Worm (Caenorhabditis elegans): Measurements from ENCODE around the gene Y102F5A.1.

Gene Y102F5A.1

ce11 chrX:11745821-11746485 lies 38.2 kb downstream of the Y102F5A.1 start, which contains the start of gene C40H5.2:
C40H5.2 (plus strand) TSS chrX:11746076.
- TF ChIP-seq unc-55 (GFP tag; optimal IDR thresholded peaks at IDR 0.05) (no peak), fos-1 (tag; optimal IDR thresholded peaks at IDR 0.05) (no peak), gmeb-1 (tag; optimal IDR thresholded peaks at IDR 0.05) (no peak), snpc-4 (tag; optimal IDR thresholded peaks at IDR 0.05) (no peak), zag-1 (tag; optimal IDR thresholded peaks at IDR 0.05) (no peak), nhr-10 (tag; optimal IDR thresholded peaks at IDR 0.05) (no peak), nhr-6 (tag; optimal IDR thresholded peaks at IDR 0.05) (no peak), nhr-77 (tag; optimal IDR thresholded peaks at IDR 0.05) (no peak), crh-2 (tag; optimal IDR thresholded peaks at IDR 0.05) (no peak), nhr-25 (tag; optimal IDR thresholded peaks at IDR 0.05) (no peak)

- no peak for TF ChIP-seq ceh-82 (tag; optimal IDR thresholded peaks at IDR 0.05)
- TF ChIP-seq ceh-16 (tag; optimal IDR thresholded peaks at IDR 0.05) = no peak
- TF ChIP-seq dmd-4 (tag; optimal IDR thresholded peaks at IDR 0.05) = no peak
- no peak for TF ChIP-seq unc-55 (GFP tag; optimal IDR thresholded peaks at IDR 0.05)
- no peak for TF ChIP-seq aly-2 (tag; optimal IDR thresholded peaks at IDR 0.05)
- TF ChIP-seq blmp-1 (tag; optimal IDR thresholded peaks at IDR 0.05; ENCODE audit: insufficient read depth) = no peak
- TF ChIP-seq Y55F3AM.14 (GFP tag; optimal IDR thresholded peaks at IDR 0.05) = no peak
- TF ChIP-seq nhr-129 (tag; optimal IDR thresholded peaks at IDR 0.05) = no peak
- TF ChIP-seq peb-1 (tag; optimal IDR thresholded peaks at IDR 0.05) = no peak
- no peak for TF ChIP-seq snpc-4 (tag; optimal IDR thresholded peaks at IDR 0.05)
- TF ChIP-seq ztf-1 (GFP tag; conservative IDR thresholded peaks at IDR 0.05) = no peak
- TF ChIP-seq zag-1 (tag; optimal IDR thresholded peaks at IDR 0.05) = no peak
- no peak for TF ChIP-seq nhr-10 (tag; optimal IDR thresholded peaks at IDR 0.05)
- TF ChIP-seq lin-39 (tag; optimal IDR thresholded peaks at IDR 0.05) = no peak
- TF ChIP-seq egl-27 (tag; optimal IDR thresholded peaks at IDR 0.05) = no peak
- TF ChIP-seq elt-3 (tag; optimal IDR thresholded peaks at IDR 0.05) = no peak
- no peak for TF ChIP-seq fos-1 (tag; optimal IDR thresholded peaks at IDR 0.05)
- TF ChIP-seq ztf-4 (tag; optimal IDR thresholded peaks at IDR 0.05) = no peak
- no peak for TF ChIP-seq R02D3.7 (tag; optimal IDR thresholded peaks at IDR 0.05)
- no peak for TF ChIP-seq ztf-11 (tag; optimal IDR thresholded peaks at IDR 0.05)
Measured at ce11 chrX:11743723-11744122, 40.4 kb downstream of the Y102F5A.1 start.

ce11 chrX:11738602-11739100 lies 45.5 kb downstream of the Y102F5A.1 start, which contains the start of gene nspa-9:
nspa-9 (plus strand) TSS chrX:11739050.
- TF ChIP-seq sma-9 (GFP tag; optimal IDR thresholded peaks at IDR 0.05) (peak; percentile 77), sma-9 (tag; optimal IDR thresholded peaks at IDR 0.05) (no peak), gmeb-1 (tag; optimal IDR thresholded peaks at IDR 0.05) (peak; percentile 31), nhr-11 (tag; optimal IDR thresholded peaks at IDR 0.05) (no peak), unc-55 (GFP tag; optimal IDR thresholded peaks at IDR 0.05) (no peak), crh-2 (tag; optimal IDR thresholded peaks at IDR 0.05) (peak; percentile 45), ztf-1 (GFP tag; conservative IDR thresholded peaks at IDR 0.05) (no peak), mdl-1 (tag; optimal IDR thresholded peaks at IDR 0.05) (peak; percentile 39 to 50), nhr-77 (tag; optimal IDR thresholded peaks at IDR 0.05) (no peak), F13H6.1 (tag; optimal IDR thresholded peaks at IDR 0.05) (peak; percentile 39), fos-1 (tag; optimal IDR thresholded peaks at IDR 0.05) (peak; percentile 90), nhr-12 (tag; optimal IDR thresholded peaks at IDR 0.05) (no peak), mbf-1 (tag; optimal IDR thresholded peaks at IDR 0.05) (no peak)

ce11 chrX:11737053-11737452 lies 47.1 kb downstream of the Y102F5A.1 start, which contains the start of gene D1053.3:
D1053.3 (minus strand) TSS chrX:11737153.
- no peak for TF ChIP-seq nhr-23 (tag; optimal IDR thresholded peaks at IDR 0.05)
- no peak for TF ChIP-seq sem-4 (tag; optimal IDR thresholded peaks at IDR 0.05)
- TF ChIP-seq F13H6.1 (tag; optimal IDR thresholded peaks at IDR 0.05) = no peak
- TF ChIP-seq nhr-129 (tag; optimal IDR thresholded peaks at IDR 0.05) = no peak
- TF ChIP-seq fos-1 (tag; optimal IDR thresholded peaks at IDR 0.05) = no peak
- TF ChIP-seq sma-3 (GFP tag; optimal IDR thresholded peaks at IDR 0.05) = no peak
- TF ChIP-seq unc-39 (tag; optimal IDR thresholded peaks at IDR 0.05) = no peak
- no peak for TF ChIP-seq lin-39 (tag; optimal IDR thresholded peaks at IDR 0.05)
- no peak for TF ChIP-seq ceh-16 (tag; optimal IDR thresholded peaks at IDR 0.05)
- TF ChIP-seq ztf-4 (tag; optimal IDR thresholded peaks at IDR 0.05) = no peak
- TF ChIP-seq crh-2 (tag; optimal IDR thresholded peaks at IDR 0.05) = no peak
- no peak for TF ChIP-seq skn-1 (tag; optimal IDR thresholded peaks at IDR 0.05)
- TF ChIP-seq aly-2 (tag; optimal IDR thresholded peaks at IDR 0.05) = no peak
- TF ChIP-seq nhr-25 (tag; optimal IDR thresholded peaks at IDR 0.05) = no peak
- no peak for TF ChIP-seq zag-1 (tag; optimal IDR thresholded peaks at IDR 0.05)
- no peak for TF ChIP-seq gmeb-1 (tag; optimal IDR thresholded peaks at IDR 0.05)

Measured in whole organism, L2 larva.